Worm (Caenorhabditis elegans) whole organism, mixed stage, embryonic: ENCODE measurements around the gene F54D10.5.

Source experiments
- M03D4.4 ChIP-seq: sonication (generic microtip); optimal IDR thresholded peaks from 2 replicates; lab custom pipeline; 2017; ENCODE audit warnings: mild to moderate bottlenecking, missing genetic modification characterization, missing compliant biosample characterization
- bed-3 ChIP-seq: fragments of 200-800 bp; sonication (Bioruptor generic); optimal IDR thresholded peaks from 3 replicates; lab custom pipeline; 2018; ENCODE audit warnings: mild to moderate bottlenecking, missing genetic modification characterization, moderate library complexity, missing compliant biosample characterization
- blmp-1 ChIP-seq: fragments of 150-350 bp; optimal IDR thresholded peaks from 2 replicates; lab custom pipeline; 2014; ENCODE audit warnings: missing biosample characterization, missing genetic modification characterization
- ceh-39 ChIP-seq: fragments of 150-350 bp; optimal IDR thresholded peaks from 2 replicates; lab custom pipeline; 2014; ENCODE audit warnings: missing biosample characterization, missing genetic modification characterization
- ceh-43 ChIP-seq: fragments of 200-800 bp; sonication (Bioruptor generic); optimal IDR thresholded peaks from 2 replicates; lab custom pipeline; 2018; ENCODE audit warnings: mild to moderate bottlenecking, missing genetic modification characterization, moderate library complexity, missing compliant biosample characterization
- ceh-83 ChIP-seq: fragments of 200-800 bp; sonication (Bioruptor generic); optimal IDR thresholded peaks from 2 replicates; lab custom pipeline; 2018; ENCODE audit warnings: mild to moderate bottlenecking, missing genetic modification characterization, missing compliant biosample characterization
- ces-1 ChIP-seq: fragments of 150-350 bp; optimal IDR thresholded peaks from 2 replicates; lab custom pipeline; 2014; ENCODE audit warnings: missing biosample characterization, missing genetic modification reagents, missing genetic modification characterization
- drap-1 ChIP-seq: fragments of 200-800 bp; sonication (Bioruptor generic); optimal IDR thresholded peaks from 3 replicates; lab custom pipeline; 2018; ENCODE audit warnings: mild to moderate bottlenecking, missing genetic modification characterization, missing compliant biosample characterization
- elt-1 ChIP-seq: sonication (generic microtip); optimal IDR thresholded peaks from 2 replicates; lab custom pipeline; 2017; ENCODE audit warnings: missing genetic modification characterization, mild to moderate bottlenecking, missing compliant biosample characterization, antibody characterized with exemption, moderate library complexity, borderline replicate concordance; ENCODE audit not compliant: insufficient read depth
- elt-3 ChIP-seq: fragments of 150-350 bp; optimal IDR thresholded peaks from 2 replicates; lab custom pipeline; 2014; ENCODE audit warnings: missing biosample characterization, missing genetic modification characterization
- flh-1 ChIP-seq: fragments of 200-800 bp; sonication (Bioruptor generic); optimal IDR thresholded peaks from 2 replicates; lab custom pipeline; 2018; ENCODE audit warnings: mild to moderate bottlenecking, missing genetic modification characterization, moderate library complexity, missing compliant biosample characterization
- ham-2 ChIP-seq: fragments of 200-800 bp; sonication (Bioruptor generic); optimal IDR thresholded peaks from 2 replicates; lab custom pipeline; 2018; ENCODE audit warnings: mild to moderate bottlenecking, missing genetic modification characterization, missing compliant biosample characterization
- hlh-1 ChIP-seq: fragments of 150-350 bp; optimal IDR thresholded peaks from 2 replicates; lab custom pipeline; 2014; ENCODE audit warnings: missing biosample characterization, missing genetic modification reagents, missing genetic modification characterization
- lin-13 ChIP-seq: fragments of 150-350 bp; optimal IDR thresholded peaks from 2 replicates; lab custom pipeline; 2014; ENCODE audit warnings: missing biosample characterization, missing genetic modification characterization
- lin-32 ChIP-seq: fragments of 200-800 bp; sonication (Bioruptor generic); optimal IDR thresholded peaks from 2 replicates; lab custom pipeline; 2018; ENCODE audit warnings: mild to moderate bottlenecking, missing genetic modification characterization, missing compliant biosample characterization
- lsy-2 ChIP-seq: fragments of 150-350 bp; optimal IDR thresholded peaks from 2 replicates; lab custom pipeline; 2014; ENCODE audit warnings: missing biosample characterization, missing genetic modification characterization
- mab-5 ChIP-seq: fragments of 150-350 bp; optimal IDR thresholded peaks from 2 replicates; lab custom pipeline; 2014; ENCODE audit warnings: missing biosample characterization, missing genetic modification characterization
- mep-1 ChIP-seq: fragments of 150-350 bp; optimal IDR thresholded peaks from 2 replicates; lab custom pipeline; 2017; ENCODE audit warnings: missing biosample characterization, missing genetic modification reagents, missing genetic modification characterization, inconsistent platforms
- mls-2 ChIP-seq: sonication (generic microtip); optimal IDR thresholded peaks from 2 replicates; lab custom pipeline; 2016; ENCODE audit warnings: mild to moderate bottlenecking, missing genetic modification characterization, moderate library complexity, missing compliant biosample characterization
- nhr-12 ChIP-seq: fragments of 150-350 bp; optimal IDR thresholded peaks from 2 replicates; lab custom pipeline; 2014; ENCODE audit warnings: missing biosample characterization, missing genetic modification characterization
- nhr-2 ChIP-seq: fragments of 150-350 bp; optimal IDR thresholded peaks from 2 replicates; lab custom pipeline; 2014; ENCODE audit warnings: missing biosample characterization, missing genetic modification characterization
- nhr-237 ChIP-seq: fragments of 150-350 bp; optimal IDR thresholded peaks from 2 replicates; lab custom pipeline; 2014; ENCODE audit warnings: missing biosample characterization, missing genetic modification characterization
- nhr-28 ChIP-seq: fragments of 150-350 bp; optimal IDR thresholded peaks from 2 replicates; lab custom pipeline; 2014; ENCODE audit warnings: missing biosample characterization, missing genetic modification characterization
- nhr-76 ChIP-seq: sonication (generic microtip); optimal IDR thresholded peaks from 2 replicates; lab custom pipeline; 2017; ENCODE audit warnings: missing biosample characterization, missing genetic modification characterization
- pha-4 ChIP-seq: fragments of 150-350 bp; optimal IDR thresholded peaks from 2 replicates; lab custom pipeline; 2018; ENCODE audit warnings: missing biosample characterization, missing genetic modification reagents, missing genetic modification characterization
- sem-2 ChIP-seq: fragments of 200-800 bp; sonication (Bioruptor generic); optimal IDR thresholded peaks from 2 replicates; lab custom pipeline; 2018; ENCODE audit warnings: mild to moderate bottlenecking, missing genetic modification characterization, missing compliant biosample characterization
- snpc-4 ChIP-seq: fragments of 150-350 bp; optimal IDR thresholded peaks from 2 replicates; lab custom pipeline; 2014; ENCODE audit warnings: missing biosample characterization, missing genetic modification characterization
- sptf-1 ChIP-seq: sonication (generic microtip); optimal IDR thresholded peaks from 2 replicates; lab custom pipeline; 2017; ENCODE audit warnings: mild to moderate bottlenecking, missing genetic modification characterization, moderate library complexity, missing compliant biosample characterization
- tbx-8 ChIP-seq: fragments of 200-800 bp; sonication (Bioruptor generic); optimal IDR thresholded peaks from 2 replicates; lab custom pipeline; 2018; ENCODE audit warnings: mild to moderate bottlenecking, missing genetic modification characterization, moderate library complexity, missing compliant biosample characterization
- unc-120 ChIP-seq: sonication (generic microtip); optimal IDR thresholded peaks from 2 replicates; lab custom pipeline; 2017; ENCODE audit warnings: missing genetic modification characterization, missing compliant biosample characterization; ENCODE audit not compliant: poor library complexity, severe bottlenecking
- unc-39 ChIP-seq: fragments of 150-350 bp; optimal IDR thresholded peaks from 2 replicates; lab custom pipeline; 2014; ENCODE audit warnings: missing biosample characterization, missing genetic modification characterization
- unc-62 ChIP-seq: fragments of 150-350 bp; optimal IDR thresholded peaks from 2 replicates; lab custom pipeline; 2014; ENCODE audit warnings: missing biosample characterization, missing genetic modification reagents, missing genetic modification characterization
- zip-8 ChIP-seq: fragments of 150-350 bp; optimal IDR thresholded peaks from 2 replicates; lab custom pipeline; 2014; ENCODE audit warnings: missing biosample characterization, missing genetic modification characterization
- ztf-11 ChIP-seq: fragments of 150-350 bp; optimal IDR thresholded peaks from 2 replicates; lab custom pipeline; 2014; ENCODE audit warnings: missing biosample characterization, missing genetic modification characterization

F54D10.5 gene

DNA sequence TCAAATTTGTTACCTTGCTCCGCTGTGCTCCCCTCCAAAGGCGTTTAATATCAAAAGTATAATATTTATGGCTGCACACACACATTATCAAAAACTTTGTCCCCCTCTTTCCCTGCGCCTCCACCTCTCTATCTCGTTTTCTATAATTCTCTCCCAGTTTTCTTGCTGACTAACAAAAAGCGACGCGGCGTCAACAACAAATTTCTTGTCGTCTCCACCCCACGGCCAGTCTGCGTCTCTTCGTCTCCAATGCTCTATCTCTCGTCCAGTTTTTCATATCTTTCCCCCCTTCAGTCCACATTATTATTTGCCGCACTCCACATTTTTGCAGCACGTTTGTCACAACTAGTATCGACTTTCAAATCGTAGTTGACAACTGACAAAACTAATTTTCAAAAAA, 2.6 kb upstream of the F54D10.5 start:
- TF ChIP-seq nhr-12 (tag; lab: Kevin White, UChicago): no peak
- no peak for TF ChIP-seq drap-1 (GFP tag; lab: Kevin White, UChicago)
- TF ChIP-seq zip-8: no peak
- no peak for TF ChIP-seq mls-2 (tag; lab: Kevin White, UChicago)
- no peak for TF ChIP-seq lin-32 (GFP tag; lab: Kevin White, UChicago)
- TF ChIP-seq ztf-11 (tag; lab: Kevin White, UChicago): no peak
- no peak for TF ChIP-seq bed-3 (GFP tag; lab: Kevin White, UChicago)
- peak; percentile 17 for TF ChIP-seq pha-4 (tag; lab: Kevin White, UChicago)
- TF ChIP-seq nhr-237 (tag; lab: Kevin White, UChicago): no peak
- no peak for TF ChIP-seq nhr-76
- TF ChIP-seq nhr-2: no peak
- TF ChIP-seq elt-1 (tag; lab: Kevin White, UChicago): no peak
- TF ChIP-seq ces-1: peak; percentile 7
- no peak for TF ChIP-seq nhr-28 (tag; lab: Kevin White, UChicago)
- no peak for TF ChIP-seq flh-1 (GFP tag; lab: Kevin White, UChicago)
- peak; percentile 38 for TF ChIP-seq unc-62 (GFP tag; lab: Kevin White, UChicago)
- no peak for TF ChIP-seq lin-13 (tag; lab: Kevin White, UChicago)
- no peak for TF ChIP-seq blmp-1
- TF ChIP-seq sem-2 (GFP tag; lab: Kevin White, UChicago): no peak
- no peak for TF ChIP-seq lsy-2
- TF ChIP-seq unc-120 (tag; lab: Kevin White, UChicago): no peak
- no peak for TF ChIP-seq snpc-4 (tag; lab: Kevin White, UChicago)
- no peak for TF ChIP-seq sptf-1 (tag; lab: Kevin White, UChicago)
- TF ChIP-seq mep-1 (tag; lab: Kevin White, UChicago): no peak
- no peak for TF ChIP-seq elt-3 (tag; lab: Kevin White, UChicago)
- TF ChIP-seq mab-5: no peak

DNA sequence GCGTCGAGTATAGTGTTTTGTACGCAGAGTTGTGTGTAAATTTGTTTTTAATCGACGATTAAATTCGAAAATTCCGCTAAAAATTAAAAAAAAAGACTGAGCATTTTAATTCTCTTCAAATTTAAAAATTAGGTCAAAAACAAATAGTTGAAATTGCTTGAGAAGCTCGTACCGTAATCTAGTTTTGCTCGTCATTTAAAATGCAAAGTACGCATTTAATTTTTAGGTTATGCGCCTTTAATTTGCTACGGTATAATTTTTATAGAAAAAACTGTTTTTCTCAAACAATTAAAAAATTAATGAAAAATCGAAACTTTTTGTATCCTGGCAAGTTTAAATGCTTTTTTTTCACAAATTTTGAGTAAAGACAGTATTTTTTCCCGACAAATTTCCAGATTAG, 666 bp upstream of the F54D10.5 start:
- TF ChIP-seq sptf-1 (tag; lab: Kevin White, UChicago) (no peak), elt-1 (tag; lab: Kevin White, UChicago) (no peak), ztf-11 (tag; lab: Kevin White, UChicago) (no peak), ceh-83 (GFP tag; lab: Kevin White, UChicago) (no peak), lin-13 (tag; lab: Kevin White, UChicago) (no peak), sem-2 (GFP tag; lab: Kevin White, UChicago) (no peak), mls-2 (tag; lab: Kevin White, UChicago) (no peak), mep-1 (tag; lab: Kevin White, UChicago) (no peak), unc-62 (GFP tag; lab: Kevin White, UChicago) (no peak), nhr-28 (tag; lab: Kevin White, UChicago) (no peak), M03D4.4 (tag; lab: Kevin White, UChicago) (no peak)

DNA sequence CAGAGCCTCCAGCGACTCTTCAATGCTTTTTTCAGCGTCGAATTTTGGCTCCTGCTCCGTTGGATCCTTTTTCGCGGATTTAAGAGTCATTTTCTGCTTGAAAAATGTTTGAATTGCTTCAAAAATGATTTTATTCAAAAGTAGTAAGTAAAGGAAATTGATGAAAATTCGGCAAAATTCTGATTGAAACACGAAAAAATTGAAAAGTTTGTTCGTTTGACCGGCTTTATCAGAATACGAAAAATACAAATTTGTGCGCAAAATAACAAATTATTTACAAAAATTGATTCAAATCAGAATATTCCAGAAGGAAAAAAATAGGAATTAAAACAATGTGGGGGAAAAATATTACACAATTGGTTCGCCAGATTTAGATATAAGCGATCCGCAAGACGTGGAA, 1.0 kb downstream of the F54D10.5 start, which contains the start of gene F54D10.4:
Gene F54D10.4, minus strand, starts transcription at position 101 of the 400 bp plus-strand sequence.
- TF ChIP-seq ceh-39 (tag; lab: Kevin White, UChicago) (no peak), sem-2 (GFP tag; lab: Kevin White, UChicago) (no peak), nhr-28 (tag; lab: Kevin White, UChicago) (no peak)

DNA sequence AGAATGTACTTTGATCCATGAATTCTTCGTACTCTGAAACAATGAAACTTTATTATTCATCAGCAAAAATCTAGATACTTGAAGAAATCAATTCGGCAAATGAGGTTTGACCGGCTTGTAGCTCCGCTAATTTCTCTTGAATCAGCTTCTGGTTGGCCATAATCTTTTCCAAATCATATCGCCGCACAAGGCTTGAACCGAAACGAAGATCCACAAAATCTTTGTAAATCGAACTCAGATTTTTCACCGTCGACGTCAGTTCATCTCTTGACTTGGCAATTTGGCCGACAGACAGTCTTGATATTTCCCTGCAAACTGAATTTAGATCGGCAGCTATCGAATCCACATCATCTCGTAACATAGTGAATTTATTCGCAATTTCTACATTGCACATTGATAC, 2.5 kb downstream of the F54D10.5 start:
- TF ChIP-seq nhr-2: no peak
- no peak for TF ChIP-seq lin-13 (tag; lab: Kevin White, UChicago)
- no peak for TF ChIP-seq ztf-11 (tag; lab: Kevin White, UChicago)
- TF ChIP-seq zip-8: no peak
- no peak for TF ChIP-seq ham-2 (GFP tag; lab: Kevin White, UChicago)
- TF ChIP-seq hlh-1: no peak
- no peak for TF ChIP-seq unc-120 (tag; lab: Kevin White, UChicago)
- no peak for TF ChIP-seq sptf-1 (tag; lab: Kevin White, UChicago)
- TF ChIP-seq unc-39: no peak
- no peak for TF ChIP-seq elt-1 (tag; lab: Kevin White, UChicago)

DNA sequence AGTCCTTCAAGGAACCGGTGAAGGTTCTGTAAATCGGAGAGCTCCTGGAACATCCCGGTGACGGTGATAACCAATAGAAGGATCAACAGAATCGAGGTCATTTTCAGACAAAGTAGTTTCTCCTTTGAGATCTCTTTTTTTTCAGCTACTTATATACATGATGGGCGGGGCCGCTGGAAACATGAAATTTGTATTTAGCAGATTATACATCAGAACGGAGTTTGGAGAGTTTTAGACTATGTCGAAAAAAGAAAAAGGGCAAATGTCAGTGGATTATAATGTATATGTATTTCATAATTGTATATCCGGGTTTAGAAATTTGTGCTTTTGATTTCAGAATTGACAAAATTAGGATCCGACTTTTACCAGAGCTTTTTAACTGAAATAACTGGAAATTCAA, 4.8 kb downstream of the F54D10.5 start, which contains the start of gene ins-32:
Gene ins-32, minus strand, starts transcription at position 101 of the 400 bp plus-strand sequence.
- TF ChIP-seq ceh-43 (GFP tag; lab: Kevin White, UChicago) (no peak), nhr-237 (tag; lab: Kevin White, UChicago) (no peak), snpc-4 (tag; lab: Kevin White, UChicago) (no peak), nhr-76 (no peak), bed-3 (GFP tag; lab: Kevin White, UChicago) (no peak), zip-8 (no peak), lin-13 (tag; lab: Kevin White, UChicago) (no peak), unc-39 (no peak), mls-2 (tag; lab: Kevin White, UChicago) (no peak), ceh-39 (tag; lab: Kevin White, UChicago) (no peak), hlh-1 (no peak), lsy-2 (no peak), pha-4 (tag; lab: Kevin White, UChicago) (no peak), unc-120 (tag; lab: Kevin White, UChicago) (no peak), nhr-2 (no peak), nhr-28 (tag; lab: Kevin White, UChicago) (no peak), tbx-8 (GFP tag; lab: Kevin White, UChicago) (no peak), M03D4.4 (tag; lab: Kevin White, UChicago) (no peak), nhr-12 (tag; lab: Kevin White, UChicago) (no peak)
- TF ChIP-seq, all 35 proteins: peak for 0
